Fruit fly (Drosophila melanogaster) whole organism: ENCODE results near the gene ArfGAP1.

Experiments used
- CG8478 ChIP-seq: fragments of >200 bp; optimal IDR thresholded peaks from 2 replicates; lab custom pipeline; 2018; ENCODE audit warnings: inconsistent platforms
- Dll ChIP-seq: fragments of >200 bp; optimal IDR thresholded peaks from 2 replicates; lab custom pipeline; 2017
- EcR ChIP-seq, 2 experiments: fragments of >200 bp; optimal IDR thresholded peaks; 2 replicates each; lab custom pipeline; 2017; ENCODE audit warnings: missing biosample characterization in 2 of 2, missing genetic modification characterization in 2 of 2, missing genetic modification reagents in 2 of 2
- usp ChIP-seq: fragments of >200 bp; optimal IDR thresholded peaks from 2 replicates; lab custom pipeline; 2017; ENCODE audit warnings: missing biosample characterization, missing genetic modification characterization, mixed read lengths

DNA sequence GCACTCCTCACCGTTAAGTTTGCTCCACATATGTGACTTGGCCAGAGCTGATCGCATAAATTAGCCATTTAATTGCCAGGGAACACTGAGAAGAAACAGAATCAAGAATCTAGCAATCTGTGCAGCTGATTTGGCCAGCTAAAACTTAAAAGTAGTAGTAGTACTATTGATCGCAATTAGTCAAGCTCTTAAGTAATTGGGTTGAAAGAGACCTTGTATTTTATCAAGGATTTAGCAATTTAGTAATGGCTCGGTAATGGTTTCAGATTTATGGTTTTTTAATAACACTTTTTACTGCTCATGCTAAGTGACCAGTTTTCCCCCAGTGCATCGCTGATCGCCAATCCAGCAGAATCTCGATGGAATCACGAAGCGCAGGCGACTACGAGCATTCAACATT lies 37.7 kb upstream of the ArfGAP1 start:
- no peak for TF ChIP-seq Dll (lab: Kevin White, UChicago)
- no peak for TF ChIP-seq usp (GFP tag; lab: Kevin White, UChicago)
- TF ChIP-seq CG8478 (lab: Kevin White, UChicago) = no peak
- no peak for TF ChIP-seq EcR (GFP tag; optimal IDR thresholded peaks at IDR 0.05; lab: Kevin White, UChicago)
